Fruit fly (Drosophila melanogaster) whole organism, embryonic: ENCODE measurements around the gene CG43165.

Experiments used
- Bdp1 ChIP-seq: fragments of 200-800 bp; sonication (Bioruptor generic); optimal IDR thresholded peaks from 3 replicates; lab custom pipeline; 2016; ENCODE audit warnings: missing biosample characterization, missing genetic modification characterization
- CG11696 ChIP-seq: fragments of 200-800 bp; sonication (Bioruptor generic); IDR thresholded peaks from 2 replicates; pipeline ENCODE4 v1.3.6; 2022; ENCODE audit warnings: missing biosample characterization, missing genetic modification characterization
- CG12104 ChIP-seq: fragments of 200-800 bp; sonication (Bioruptor generic); optimal IDR thresholded peaks from 3 replicates; lab custom pipeline; 2016; ENCODE audit warnings: missing biosample characterization, missing genetic modification characterization
- CG13296 ChIP-seq: fragments of 200-800 bp; sonication (Bioruptor generic); optimal IDR thresholded peaks from 3 replicates; lab custom pipeline; 2018; ENCODE audit warnings: missing biosample characterization, mild to moderate bottlenecking, missing genetic modification characterization
- CG14710 ChIP-seq: fragments of 200-800 bp; sonication (Bioruptor generic); optimal IDR thresholded peaks from 3 replicates; lab custom pipeline; 2019; ENCODE audit warnings: missing biosample characterization, mild to moderate bottlenecking, missing genetic modification characterization, moderate library complexity
- CG16779 ChIP-seq: fragments of 200-800 bp; sonication (Bioruptor generic); IDR thresholded peaks from 2 replicates; pipeline ENCODE4 v1.3.6; 2022; ENCODE audit warnings: missing biosample characterization, missing genetic modification characterization
- CG17359 ChIP-seq: fragments of 200-800 bp; sonication (Bioruptor generic); optimal IDR thresholded peaks from 3 replicates; lab custom pipeline; 2018; ENCODE audit warnings: missing biosample characterization, mild to moderate bottlenecking, missing genetic modification characterization, moderate library complexity
- CG18599 ChIP-seq: fragments of 200-800 bp; sonication (Bioruptor generic); optimal IDR thresholded peaks from 3 replicates; lab custom pipeline; 2017; ENCODE audit warnings: missing biosample characterization, missing genetic modification characterization, mild to moderate bottlenecking, moderate library complexity, missing genetic modification reagents
- CG2129 ChIP-seq: fragments of 200-800 bp; sonication (Bioruptor generic); IDR thresholded peaks from 2 replicates; pipeline ENCODE4 v1.3.6; 2022; ENCODE audit warnings: missing biosample characterization, missing genetic modification characterization; ENCODE audit not compliant: partially characterized antibody
- CG3163 ChIP-seq: fragments of 200-800 bp; sonication (Bioruptor generic); optimal IDR thresholded peaks from 3 replicates; lab custom pipeline; 2016; ENCODE audit warnings: missing biosample characterization, missing genetic modification characterization
- CG32532 ChIP-seq: fragments of 200-800 bp; sonication (Bioruptor generic); IDR thresholded peaks from 2 replicates; pipeline ENCODE4 v1.3.6; 2022; ENCODE audit warnings: missing biosample characterization, missing genetic modification characterization
- CG4424 ChIP-seq: fragments of 200-800 bp; sonication (Bioruptor generic); optimal IDR thresholded peaks from 3 replicates; lab custom pipeline; 2016; ENCODE audit warnings: missing biosample characterization, missing genetic modification characterization
- CG6689 ChIP-seq: fragments of 200-800 bp; sonication (Bioruptor generic); IDR thresholded peaks from 2 replicates; pipeline ENCODE4 v1.3.6; 2022; ENCODE audit warnings: missing biosample characterization, missing genetic modification characterization
- CG6854 ChIP-seq: fragments of 200-800 bp; sonication (Bioruptor generic); optimal IDR thresholded peaks from 3 replicates; lab custom pipeline; 2017; ENCODE audit warnings: missing biosample characterization, mild to moderate bottlenecking, missing genetic modification characterization
- CG7556 ChIP-seq: fragments of 200-800 bp; sonication (Bioruptor generic); optimal IDR thresholded peaks from 2 replicates; lab custom pipeline; 2017; ENCODE audit warnings: missing biosample characterization, mild to moderate bottlenecking, missing genetic modification characterization
- CG7786 ChIP-seq: fragments of 200-800 bp; sonication (Bioruptor generic); optimal IDR thresholded peaks from 2 replicates; lab custom pipeline; 2016; ENCODE audit warnings: missing biosample characterization, missing genetic modification characterization
- CG8281 ChIP-seq: fragments of 200-800 bp; sonication (Bioruptor generic); optimal IDR thresholded peaks from 2 replicates; lab custom pipeline; 2018; ENCODE audit warnings: missing biosample characterization, mild to moderate bottlenecking, missing genetic modification characterization, moderate library complexity
- CG8478 ChIP-seq: fragments of >200 bp; optimal IDR thresholded peaks from 2 replicates; lab custom pipeline; 2018
- CG9817 ChIP-seq: fragments of 200-800 bp; sonication (Bioruptor generic); optimal IDR thresholded peaks from 2 replicates; lab custom pipeline; 2018; ENCODE audit warnings: missing biosample characterization, mild to moderate bottlenecking, missing genetic modification characterization, moderate library complexity
- CrebB ChIP-seq: fragments of 200-800 bp; sonication (Bioruptor generic); optimal IDR thresholded peaks from 3 replicates; lab custom pipeline; 2018; ENCODE audit warnings: missing biosample characterization, mild to moderate bottlenecking, missing genetic modification characterization
- Deaf1 ChIP-seq: fragments of 200-800 bp; optimal IDR thresholded peaks from 3 replicates; lab custom pipeline; 2019; ENCODE audit warnings: missing biosample characterization, mild to moderate bottlenecking, missing genetic modification characterization, moderate library complexity
- Dip2 ChIP-seq: fragments of 200-800 bp; sonication (Bioruptor generic); IDR thresholded peaks from 2 replicates; pipeline ENCODE4 v1.3.6; 2022; ENCODE audit warnings: missing biosample characterization, missing genetic modification characterization
- E2f1 ChIP-seq: fragments of 200-800 bp; sonication (Bioruptor generic); IDR thresholded peaks from 2 replicates; pipeline ENCODE4 v1.3.6; 2022; ENCODE audit warnings: missing biosample characterization, missing genetic modification characterization
- GATAe ChIP-seq: fragments of 200-800 bp; sonication (Bioruptor generic); conservative IDR thresholded peaks from 2 replicates; pipeline ENCODE4 v1.3.6; 2022; ENCODE audit warnings: missing biosample characterization, missing genetic modification characterization
- HLHmδ ChIP-seq: fragments of 200-800 bp; sonication (Bioruptor generic); optimal IDR thresholded peaks from 2 replicates; lab custom pipeline; 2018; ENCODE audit warnings: missing biosample characterization, mild to moderate bottlenecking, missing genetic modification characterization, moderate library complexity
- Jarid2 ChIP-seq: fragments of 200-800 bp; sonication (Bioruptor generic); optimal IDR thresholded peaks from 3 replicates; lab custom pipeline; 2017; ENCODE audit warnings: mild to moderate bottlenecking, missing biosample characterization, missing genetic modification reagents, missing genetic modification characterization
- NK7.1 ChIP-seq: fragments of 200-800 bp; sonication (Bioruptor generic); optimal IDR thresholded peaks from 3 replicates; lab custom pipeline; 2016; ENCODE audit warnings: missing biosample characterization, missing genetic modification characterization
- Ptx1 ChIP-seq: fragments of 200-800 bp; sonication (Bioruptor generic); IDR thresholded peaks from 2 replicates; pipeline ENCODE4 v1.3.6; 2022; ENCODE audit warnings: missing biosample characterization, missing genetic modification characterization
- Usf ChIP-seq: fragments of 200-800 bp; sonication (Bioruptor generic); optimal IDR thresholded peaks from 2 replicates; lab custom pipeline; 2017; ENCODE audit warnings: missing genotype, missing biosample characterization, missing genetic modification characterization
- Xrp1 ChIP-seq: fragments of 200-800 bp; sonication (Bioruptor generic); IDR thresholded peaks from 2 replicates; pipeline ENCODE4 v1.3.6; 2022; ENCODE audit warnings: missing biosample characterization, missing genetic modification characterization
- ac ChIP-seq: fragments of 200-800 bp; sonication (Bioruptor generic); optimal IDR thresholded peaks from 3 replicates; lab custom pipeline; 2017; ENCODE audit warnings: missing biosample characterization, mild to moderate bottlenecking, missing genetic modification characterization
- bbx ChIP-seq: fragments of 200-800 bp; sonication (Bioruptor generic); IDR thresholded peaks from 2 replicates; pipeline ENCODE4 v1.3.6; 2022; ENCODE audit warnings: missing biosample characterization, missing genetic modification characterization; ENCODE audit not compliant: partially characterized antibody
- cato ChIP-seq: fragments of 200-800 bp; sonication (Bioruptor generic); optimal IDR thresholded peaks from 2 replicates; lab custom pipeline; 2016; ENCODE audit warnings: missing biosample characterization, missing genetic modification characterization, borderline replicate concordance
- cwo ChIP-seq: fragments of 200-800 bp; sonication (Bioruptor generic); optimal IDR thresholded peaks from 3 replicates; lab custom pipeline; 2017; ENCODE audit warnings: missing biosample characterization, missing genetic modification characterization, mild to moderate bottlenecking, moderate library complexity, missing genetic modification reagents
- dan ChIP-seq: fragments of 200-800 bp; sonication (Bioruptor generic); IDR thresholded peaks from 2 replicates; pipeline ENCODE4 v1.3.6; 2022; ENCODE audit warnings: missing biosample characterization, missing genetic modification characterization
- dmrt11E ChIP-seq: fragments of 200-800 bp; sonication (Bioruptor generic); optimal IDR thresholded peaks from 3 replicates; lab custom pipeline; 2018; ENCODE audit warnings: missing biosample characterization, mild to moderate bottlenecking, missing genetic modification characterization, moderate library complexity
- grn ChIP-seq: fragments of 200-800 bp; sonication (Bioruptor generic); optimal IDR thresholded peaks from 3 replicates; lab custom pipeline; 2017; ENCODE audit warnings: missing biosample characterization, missing genetic modification characterization
- h ChIP-seq: fragments of >200 bp; optimal IDR thresholded peaks from 2 replicates; lab custom pipeline; 2017
- kah ChIP-seq: fragments of 200-800 bp; sonication (Bioruptor generic); optimal IDR thresholded peaks from 2 replicates; lab custom pipeline; 2018; ENCODE audit warnings: missing biosample characterization, mild to moderate bottlenecking, missing genetic modification characterization
- kni ChIP-seq: fragments of 200-800 bp; sonication (Bioruptor generic); optimal IDR thresholded peaks from 3 replicates; lab custom pipeline; 2017; ENCODE audit warnings: mild to moderate bottlenecking, missing biosample characterization, missing genetic modification reagents, missing genetic modification characterization
- mam ChIP-seq: fragments of 200-800 bp; sonication (Bioruptor generic); optimal IDR thresholded peaks from 3 replicates; lab custom pipeline; 2016; ENCODE audit warnings: missing biosample characterization, missing genetic modification characterization
- nau ChIP-seq: fragments of 200-800 bp; sonication (Bioruptor generic); optimal IDR thresholded peaks from 3 replicates; lab custom pipeline; 2017; ENCODE audit warnings: missing biosample characterization, mild to moderate bottlenecking, missing genetic modification characterization, missing genetic modification reagents
- pzg ChIP-seq: fragments of 200-800 bp; sonication (Bioruptor generic); optimal IDR thresholded peaks from 3 replicates; lab custom pipeline; 2018; ENCODE audit warnings: missing biosample characterization, mild to moderate bottlenecking, missing genetic modification characterization, moderate library complexity
- sc ChIP-seq, 3 experiments: fragments of >200 bp in 2 of 3; fragments of 200-800 bp in 1 of 3; sonication (Bioruptor generic) in 1 of 3; optimal IDR thresholded peaks; 2 replicates in 2 of 3; 3 replicates in 1 of 3; lab custom pipeline; 2017; ENCODE audit warnings: mild to moderate bottlenecking in 1 of 3, missing biosample characterization in 1 of 3, missing genetic modification characterization in 1 of 3, missing genetic modification reagents in 1 of 3
- tin ChIP-seq: fragments of 200-800 bp; sonication (Bioruptor generic); optimal IDR thresholded peaks from 3 replicates; lab custom pipeline; 2016; ENCODE audit warnings: missing biosample characterization, missing genetic modification characterization
- tio ChIP-seq: fragments of 200-800 bp; sonication (Bioruptor generic); optimal IDR thresholded peaks from 2 replicates; lab custom pipeline; 2017; ENCODE audit warnings: missing biosample characterization, missing genetic modification characterization, inconsistent platforms
- zf30C ChIP-seq: fragments of 200-800 bp; sonication (Bioruptor generic); optimal IDR thresholded peaks from 3 replicates; lab custom pipeline; 2018; ENCODE audit warnings: missing biosample characterization, mild to moderate bottlenecking, missing genetic modification characterization
- zfh2 ChIP-seq: fragments of 200-800 bp; sonication (Bioruptor generic); optimal IDR thresholded peaks from 2 replicates; lab custom pipeline; 2016; ENCODE audit warnings: missing biosample characterization, missing genetic modification characterization

Gene CG43165

DNA sequence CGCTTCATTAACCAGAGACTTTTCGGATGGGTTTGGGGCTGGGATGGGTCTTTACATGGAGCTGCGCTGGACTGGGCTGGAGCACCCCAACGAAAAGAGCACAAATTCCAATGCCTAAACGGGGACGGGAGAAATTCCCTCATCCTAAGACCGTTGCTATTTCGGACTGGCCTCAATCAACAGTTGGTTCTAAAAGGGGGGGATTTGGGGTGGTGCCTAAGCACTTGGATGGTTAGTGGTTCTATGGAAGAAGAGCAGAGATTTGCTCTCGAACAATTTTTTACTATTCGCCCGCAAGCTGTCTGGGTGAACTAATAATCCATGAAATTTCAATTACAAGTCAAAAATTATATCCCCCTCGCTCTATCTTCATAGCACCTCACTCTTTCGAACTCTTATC lies 34.8 kb upstream of the CG43165 start (continued):
- TF ChIP-seq dan (GFP tag; lab: Robert Waterston, UW) (no peak), CG7786 (GFP tag; lab: Kevin White, UChicago) (no peak), bbx (GFP tag; lab: Robert Waterston, UW) (no peak), cato (no peak), kah (peak; percentile 41), E2f1 (GFP tag; lab: Robert Waterston, UW) (no peak), Usf (GFP tag; lab: Kevin White, UChicago) (no peak), CG18599 (GFP tag; lab: Kevin White, UChicago) (peak; percentile 4), nau (GFP tag; lab: Kevin White, UChicago) (no peak), Dip2 (GFP tag; lab: Robert Waterston, UW) (no peak), CG32532 (GFP tag; lab: Robert Waterston, UW) (no peak), dmrt11E (tag; lab: Kevin White, UChicago) (no peak), grn (GFP tag; lab: Kevin White, UChicago) (no peak), CrebB (tag; lab: Kevin White, UChicago) (no peak), CG16779 (GFP tag; lab: Robert Waterston, UW) (no peak), ac (GFP tag; lab: Kevin White, UChicago) (no peak), CG12104 (GFP tag; lab: Kevin White, UChicago) (no peak)

DNA sequence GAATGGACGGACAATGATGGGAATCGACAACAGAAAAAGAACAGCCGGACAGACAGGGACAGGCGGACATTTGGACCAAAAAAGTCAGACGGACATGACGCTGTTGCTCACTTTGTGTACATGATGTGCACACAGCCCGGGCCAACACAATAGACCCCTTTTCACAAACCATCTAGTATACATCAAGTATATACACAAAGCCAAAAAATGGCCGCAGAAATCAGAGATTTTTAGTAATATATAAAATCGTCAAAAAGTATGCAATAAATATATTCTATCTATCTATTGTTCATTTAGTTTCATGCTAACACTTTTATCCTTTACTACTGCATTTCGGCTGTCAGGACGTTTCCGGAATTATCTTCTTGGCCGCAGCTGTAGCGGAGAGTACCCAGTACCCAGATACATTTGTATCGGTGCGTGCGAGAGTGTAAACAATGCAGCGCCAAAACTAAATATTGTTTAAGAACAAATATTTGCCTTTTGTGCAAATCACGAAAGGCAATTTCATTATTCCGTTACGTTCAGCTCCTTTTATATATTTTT lies 24.7 kb upstream of the CG43165 start:
- TF ChIP-seq CG2129 (GFP tag; lab: Robert Waterston, UW) = no peak
- no peak for TF ChIP-seq CG8281
- TF ChIP-seq sc (optimal IDR thresholded peaks at IDR 0.05; lab: Kevin White, UChicago) = no peak
- TF ChIP-seq sc (GFP tag; optimal IDR thresholded peaks at IDR 0.05; lab: Kevin White, UChicago) = no peak
- TF ChIP-seq HLHmδ (GFP tag; lab: Kevin White, UChicago) = no peak
- TF ChIP-seq CG4424 (GFP tag; lab: Kevin White, UChicago) = peak; percentile 36
- no peak for TF ChIP-seq zf30C (GFP tag; lab: Kevin White, UChicago)
- 0 out of 2 replicates have a peak, but pooled peaks have one; percentile 21 for TF ChIP-seq Xrp1 (GFP tag; lab: Robert Waterston, UW)
- TF ChIP-seq tio (GFP tag; lab: Kevin White, UChicago) = no peak
- TF ChIP-seq Usf (GFP tag; lab: Kevin White, UChicago) = no peak
- no peak for TF ChIP-seq h
- TF ChIP-seq CG9817 (tag; lab: Kevin White, UChicago) = peak; percentile 14
- TF ChIP-seq tin (GFP tag; lab: Kevin White, UChicago) = no peak
- peak; percentile 37; the same call in 1 of the 2 replicates for TF ChIP-seq Ptx1 (GFP tag; lab: Robert Waterston, UW)
- no peak for TF ChIP-seq NK7.1 (GFP tag; lab: Kevin White, UChicago)
- TF ChIP-seq Bdp1 (GFP tag; lab: Kevin White, UChicago) = no peak
- TF ChIP-seq Dip2 (GFP tag; lab: Robert Waterston, UW) = no peak
- TF ChIP-seq cwo (GFP tag; lab: Kevin White, UChicago) = peak; percentile 17
- TF ChIP-seq Deaf1 (tag; lab: Kevin White, UChicago) = no peak
- TF ChIP-seq CG32532 (GFP tag; lab: Robert Waterston, UW) = peak; percentile 36; the same call in 1 of the 2 replicates
- TF ChIP-seq CG6854 (GFP tag; lab: Kevin White, UChicago) = no peak
- TF ChIP-seq CG7556 (GFP tag; lab: Kevin White, UChicago) = no peak
- no peak for TF ChIP-seq CG3163 (GFP tag; lab: Kevin White, UChicago)
- TF ChIP-seq mam = peak; percentile 6
- no peak for TF ChIP-seq kni
- no peak for TF ChIP-seq CG14710 (tag; lab: Kevin White, UChicago)
- no peak for TF ChIP-seq Jarid2
- peak; percentile 57 for TF ChIP-seq CG18599 (GFP tag; lab: Kevin White, UChicago)
- peak; percentile 59 for TF ChIP-seq CG11696 (GFP tag; lab: Robert Waterston, UW)
- no peak for TF ChIP-seq zfh2 (GFP tag; lab: Kevin White, UChicago)
- TF ChIP-seq CG17359 (tag; lab: Kevin White, UChicago) = peak; percentile 39
- no peak for TF ChIP-seq GATAe
- TF ChIP-seq CG8478 = no peak
- peak; percentile 18 for TF ChIP-seq CG13296 (GFP tag; lab: Kevin White, UChicago)
- no peak for TF ChIP-seq CG6689 (GFP tag; lab: Robert Waterston, UW)
- TF ChIP-seq pzg (GFP tag; lab: Kevin White, UChicago) = no peak
